Fruit fly (Drosophila melanogaster): ENCODE measurements around the gene Blimp-1.

DNA sequence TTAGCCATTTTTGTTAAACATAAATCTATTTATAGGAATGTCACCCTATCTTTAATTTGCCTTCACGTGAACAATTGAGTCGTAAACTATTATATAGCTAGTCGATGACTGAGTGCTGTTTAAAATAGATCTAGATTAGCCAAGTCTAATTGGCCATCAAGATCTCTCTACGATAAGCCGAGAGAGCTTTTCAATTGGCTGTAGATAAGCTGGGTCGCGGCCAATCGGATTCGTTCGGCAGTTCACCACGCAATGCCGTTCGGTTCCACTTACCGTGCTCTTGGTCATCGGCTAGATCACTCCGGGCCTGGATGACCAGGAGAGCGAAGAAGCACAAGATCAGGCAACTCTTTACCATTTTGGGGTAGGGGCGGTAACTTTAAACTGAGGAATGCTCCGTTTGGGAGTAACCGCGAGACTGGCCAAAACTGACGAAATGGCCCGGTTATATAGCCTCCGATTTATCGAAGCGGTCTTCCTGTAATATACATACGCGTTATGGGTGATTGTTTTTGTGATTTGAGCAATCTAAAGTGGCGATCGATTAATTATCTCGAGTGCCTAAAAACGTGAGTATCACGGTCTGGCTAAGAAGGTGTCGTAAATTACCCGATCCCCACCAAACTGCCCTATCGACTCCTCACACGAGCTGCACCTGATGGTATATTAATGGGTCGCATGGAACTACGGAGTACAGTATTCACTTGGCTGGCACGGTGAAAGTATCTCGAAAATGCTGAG lies 35.8 kb upstream of the Blimp-1 start, which contains the start of the genes Alp10 and Alp9:
- no peak for TF ChIP-seq psq (optimal IDR thresholded peaks at IDR 0.05)
- no peak for TF ChIP-seq pan (optimal IDR thresholded peaks at IDR 0.05)
- TF ChIP-seq CG8478 (optimal IDR thresholded peaks at IDR 0.05): no peak
- no peak for TF ChIP-seq EcR (GFP tag; optimal IDR thresholded peaks at IDR 0.05)

Measured in whole organism.